Fruit fly (Drosophila melanogaster): Measurements from ENCODE around the gene CG32591.
A peak's percentile ranks its signal among the peaks of the same experiment; 100 is the strongest.

Gene CG32591

dm6 chrX:14928844-14929243, at the start of gene CG32591:
Gene CG32591, minus strand, starts transcription at chrX:14928944.
- no peak for TF ChIP-seq CG17801 (GFP tag; optimal IDR thresholded peaks at IDR 0.05; ENCODE audit: partially characterized antibody)

dm6 chrX:14960856-14961255, 32.1 kb upstream of the CG32591 start:
- no peak for TF ChIP-seq CG17801 (GFP tag; optimal IDR thresholded peaks at IDR 0.05; ENCODE audit: partially characterized antibody)

dm6 chrX:14955050-14955783, 26.5 kb upstream of the CG32591 start, which contains the start of the genes CG9030 and eag:
Gene CG9030, minus strand, starts transcription at chrX:14955100.
Gene eag, plus strand, starts transcription at chrX:14955477.
- TF ChIP-seq CG17801 (GFP tag; optimal IDR thresholded peaks at IDR 0.05; ENCODE audit: partially characterized antibody) = no peak

DNA sequence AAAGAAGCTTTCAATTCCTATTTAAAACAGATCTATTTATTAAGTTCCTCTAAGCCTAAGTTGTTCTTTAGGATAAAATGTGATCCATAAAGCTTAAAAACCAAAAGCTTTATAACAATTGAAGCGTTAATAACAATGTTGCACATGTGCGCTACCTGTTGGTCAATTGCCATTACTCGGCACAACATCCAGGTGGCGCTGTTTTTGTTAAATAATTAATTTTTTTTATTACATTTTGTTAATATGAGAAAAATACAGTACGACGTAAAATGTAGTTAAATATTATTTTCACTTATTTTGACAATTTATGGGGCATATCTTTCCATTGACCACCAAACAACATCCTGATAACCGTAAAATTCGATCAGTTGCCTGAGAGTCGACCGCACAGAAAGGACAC, 25.2 kb upstream of the CG32591 start:
- TF ChIP-seq CG17801 (GFP tag; optimal IDR thresholded peaks at IDR 0.05; ENCODE audit: partially characterized antibody) = peak; percentile 48

- TF ChIP-seq CG17801 (GFP tag; optimal IDR thresholded peaks at IDR 0.05; ENCODE audit: partially characterized antibody) = peak; percentile 96
Observed at dm6 chrX:14952845-14953720, 24.3 kb upstream of the CG32591 start, which contains the start of gene pdgy. Gene pdgy, minus strand, starts transcription at chrX:14953532.

- TF ChIP-seq CG17801 (GFP tag; optimal IDR thresholded peaks at IDR 0.05; ENCODE audit: partially characterized antibody) = peak; percentile 50
Observed at dm6 chrX:14952097-14952844, 23.5 kb upstream of the CG32591 start.

DNA sequence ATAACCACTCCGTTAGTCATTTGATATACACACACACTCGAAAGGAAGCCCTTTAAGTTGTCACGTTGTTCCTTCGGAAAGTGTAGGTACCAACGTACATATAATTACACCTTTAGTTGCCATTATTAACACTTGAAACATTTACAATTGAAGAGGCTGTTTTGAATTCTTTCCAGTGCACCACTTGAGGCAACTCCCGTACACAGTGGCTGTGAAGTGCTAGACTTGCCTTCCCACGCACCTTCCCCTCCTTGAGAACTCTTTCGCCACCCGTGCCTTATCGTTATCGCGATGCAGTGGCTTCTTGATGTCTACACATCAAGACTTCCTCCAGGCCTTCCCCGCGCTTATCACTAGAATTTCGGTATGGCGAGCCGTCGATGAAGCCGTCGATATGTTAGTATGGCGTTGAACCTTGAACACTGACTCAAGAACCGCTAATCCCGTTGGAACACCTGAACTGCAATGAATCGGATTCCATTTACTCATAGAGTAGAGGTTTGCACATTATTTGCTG, 22.7 kb upstream of the CG32591 start:
- no peak for TF ChIP-seq CG17801 (GFP tag; optimal IDR thresholded peaks at IDR 0.05; ENCODE audit: partially characterized antibody)

DNA sequence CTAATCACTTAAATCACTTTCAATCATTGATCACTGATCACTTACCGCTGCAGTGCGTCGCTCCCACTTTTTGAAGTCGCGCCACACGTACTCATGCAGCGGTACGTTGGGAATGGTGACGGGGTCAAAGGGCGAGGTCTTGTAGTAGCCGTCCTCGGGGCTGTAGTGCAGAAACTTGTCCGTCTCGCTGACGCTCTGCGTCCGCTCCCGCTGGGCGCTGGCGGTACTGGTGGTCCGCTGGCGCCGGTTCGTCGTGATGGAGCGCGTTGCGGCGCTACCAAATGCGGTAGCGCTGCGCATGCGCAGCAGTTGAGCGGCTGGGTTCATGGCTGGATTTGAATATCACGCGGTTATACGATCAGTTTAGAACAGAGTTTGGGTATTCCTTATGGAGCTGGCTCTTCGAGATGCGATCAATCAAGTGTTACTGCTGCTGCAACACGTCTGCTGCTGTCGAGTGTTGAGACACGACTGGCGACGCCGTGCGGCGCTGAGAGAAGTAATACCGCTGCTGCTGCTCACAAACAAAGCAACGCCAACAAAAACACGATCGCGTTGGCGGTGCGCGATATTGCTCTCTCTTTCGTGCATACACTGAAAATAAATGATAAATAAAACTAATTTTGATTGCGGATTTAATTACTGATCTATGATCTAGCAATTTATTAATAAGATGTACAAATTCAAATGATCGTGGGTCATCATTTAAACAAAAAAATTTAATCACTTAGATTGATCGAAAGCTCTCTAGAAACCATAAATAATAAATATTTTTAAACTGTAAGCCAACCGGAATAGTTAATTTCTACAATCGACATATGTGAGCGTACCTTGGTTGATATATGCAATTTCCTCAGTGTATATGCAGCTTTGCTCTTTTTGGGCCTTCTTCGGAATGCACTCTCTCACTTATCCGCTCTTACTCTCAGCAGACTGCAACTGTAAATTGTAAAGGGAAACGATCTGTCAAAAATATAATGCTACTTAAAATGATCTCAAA, 21.8 kb upstream of the CG32591 start:
- TF ChIP-seq CG17801 (GFP tag; optimal IDR thresholded peaks at IDR 0.05; ENCODE audit: partially characterized antibody) = peak; percentile 99

DNA sequence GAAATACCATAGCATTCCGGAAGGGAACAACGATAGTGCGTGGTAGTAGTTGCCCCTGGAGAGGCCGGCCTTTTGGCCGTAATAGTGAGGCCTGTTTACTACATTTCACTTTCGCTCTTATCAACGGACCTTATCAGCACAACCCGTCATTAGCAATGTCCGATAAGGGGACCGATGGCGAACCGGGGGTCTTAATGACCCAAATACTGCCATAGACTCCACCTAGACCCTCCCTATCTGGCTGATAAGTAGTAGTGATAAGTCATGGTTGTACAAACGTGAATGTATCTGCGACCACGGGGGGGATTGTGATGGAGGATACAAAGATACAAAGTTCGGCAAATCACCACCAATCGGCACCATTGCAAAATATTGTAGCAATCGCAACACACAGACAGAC, 20.5 kb upstream of the CG32591 start:
- TF ChIP-seq CG17801 (GFP tag; optimal IDR thresholded peaks at IDR 0.05; ENCODE audit: partially characterized antibody) = no peak

dm6 chrX:14947399-14947798, 18.7 kb upstream of the CG32591 start:
- TF ChIP-seq CG17801 (GFP tag; optimal IDR thresholded peaks at IDR 0.05; ENCODE audit: partially characterized antibody) = peak; percentile 95

dm6 chrX:14946522-14946921, 17.8 kb upstream of the CG32591 start:
- no peak for TF ChIP-seq CG17801 (GFP tag; optimal IDR thresholded peaks at IDR 0.05; ENCODE audit: partially characterized antibody)

- TF ChIP-seq CG17801 (GFP tag; optimal IDR thresholded peaks at IDR 0.05; ENCODE audit: partially characterized antibody) = no peak
Observed at dm6 chrX:14936250-14936649, 7.5 kb upstream of the CG32591 start.

dm6 chrX:14931296-14931695, 2.6 kb upstream of the CG32591 start:
- TF ChIP-seq CG17801 (GFP tag; optimal IDR thresholded peaks at IDR 0.05; ENCODE audit: partially characterized antibody) = no peak

DNA sequence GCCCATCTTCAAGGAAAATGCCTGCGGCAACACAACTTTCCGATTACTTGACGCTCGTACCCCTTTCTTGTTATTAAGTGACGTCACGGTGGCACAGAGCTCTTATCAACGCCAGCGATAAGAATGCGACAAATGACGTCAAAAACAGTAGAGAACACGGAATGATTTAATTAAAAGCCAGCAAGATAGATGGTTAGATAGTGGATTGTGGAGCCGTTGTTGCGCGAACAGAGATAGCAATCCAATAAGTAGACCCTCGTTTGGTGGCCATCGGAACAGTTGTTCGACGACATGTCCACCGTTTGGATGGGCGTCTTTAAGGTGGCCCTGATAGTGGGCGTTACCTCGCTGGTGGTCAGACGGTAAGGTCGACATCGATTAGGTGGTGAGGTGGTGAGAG, 1.1 kb upstream of the CG32591 start:
- no peak for TF ChIP-seq CG17801 (GFP tag; optimal IDR thresholded peaks at IDR 0.05; ENCODE audit: partially characterized antibody)
